Fruit fly (Drosophila melanogaster) whole organism, pupa: Measurements from ENCODE around the gene Vha16-2.
A peak's percentile ranks its signal among the peaks of the same experiment; 100 is the strongest.

Source experiments
- CG10348 ChIP-seq: fragments of 200-800 bp; sonication (Bioruptor generic); IDR thresholded peaks from 2 replicates; pipeline ENCODE4 v1.3.6; 2022; ENCODE audit warnings: missing biosample characterization, missing genetic modification characterization
- CG12605 ChIP-seq: fragments of 200-800 bp; sonication (Bioruptor generic); IDR thresholded peaks from 2 replicates; pipeline ENCODE4 v1.3.6; 2022; ENCODE audit warnings: missing biosample characterization, missing genetic modification characterization
- CG15710 ChIP-seq: fragments of 200-800 bp; sonication (Bioruptor generic); optimal IDR thresholded peaks from 2 replicates; lab custom pipeline; 2018; ENCODE audit warnings: missing biosample characterization, mild to moderate bottlenecking, missing genetic modification characterization, moderate library complexity
- CG17806 ChIP-seq: fragments of 200-800 bp; sonication (Bioruptor generic); optimal IDR thresholded peaks from 2 replicates; lab custom pipeline; 2018; ENCODE audit warnings: missing biosample characterization, mild to moderate bottlenecking, missing genetic modification characterization, moderate library complexity
- CG8301 ChIP-seq: fragments of 200-800 bp; sonication (Bioruptor generic); optimal IDR thresholded peaks from 2 replicates; lab custom pipeline; 2018; ENCODE audit warnings: missing biosample characterization, mild to moderate bottlenecking, missing genetic modification characterization
- CG9948 ChIP-seq: fragments of 200-800 bp; sonication (Bioruptor generic); optimal IDR thresholded peaks from 2 replicates; lab custom pipeline; 2018; ENCODE audit warnings: missing biosample characterization, mild to moderate bottlenecking, missing genetic modification characterization, moderate library complexity
- D1 ChIP-seq: fragments of 200-800 bp; sonication (Bioruptor generic); optimal IDR thresholded peaks from 2 replicates; lab custom pipeline; 2018; ENCODE audit warnings: missing biosample characterization, mild to moderate bottlenecking, missing genetic modification characterization, moderate library complexity
- EcR ChIP-seq: fragments of 200-800 bp; sonication (Bioruptor generic); optimal IDR thresholded peaks from 3 replicates; lab custom pipeline; 2019; ENCODE audit warnings: missing biosample characterization, missing genetic modification characterization, mild to moderate bottlenecking, moderate library complexity, missing genetic modification reagents
- Pif1A ChIP-seq: fragments of 200-800 bp; sonication (Bioruptor generic); optimal IDR thresholded peaks from 3 replicates; lab custom pipeline; 2016; ENCODE audit warnings: missing biosample characterization, missing genetic modification characterization
- Snoo ChIP-seq: fragments of 200-800 bp; sonication (Bioruptor generic); optimal IDR thresholded peaks from 3 replicates; lab custom pipeline; 2017; ENCODE audit warnings: missing biosample characterization, mild to moderate bottlenecking, missing genetic modification characterization, inconsistent platforms
- gl ChIP-seq: fragments of 200-800 bp; sonication (Bioruptor generic); optimal IDR thresholded peaks from 2 replicates; lab custom pipeline; 2018; ENCODE audit warnings: missing biosample characterization, mild to moderate bottlenecking, missing genetic modification characterization
- rn ChIP-seq: fragments of 200-800 bp; sonication (Bioruptor generic); IDR thresholded peaks from 2 replicates; pipeline ENCODE4 v1.3.6; 2022; ENCODE audit warnings: missing biosample characterization, missing genetic modification characterization

dm6 chr3L:11441889-11442782 is 32.6 kb upstream of the Vha16-2 start:
- no peak for TF ChIP-seq Snoo (tag; lab: Kevin White, UChicago)
- no peak for TF ChIP-seq CG10348
- no peak for TF ChIP-seq CG8301 (tag; lab: Kevin White, UChicago)
- peak; percentile 25 for TF ChIP-seq CG17806 (tag; lab: Kevin White, UChicago)
- TF ChIP-seq CG12605 (GFP tag; lab: Robert Waterston, UW): peak; percentile 89
- TF ChIP-seq gl: peak; percentile 48
- no peak for TF ChIP-seq CG9948 (tag; lab: Kevin White, UChicago)
- peak; percentile 70 for TF ChIP-seq EcR (GFP tag; lab: Kevin White, UChicago)
- TF ChIP-seq CG15710: peak; percentile 29
- TF ChIP-seq D1 (tag; lab: Kevin White, UChicago): no peak
- TF ChIP-seq Pif1A (GFP tag; lab: Kevin White, UChicago): peak; percentile 71
- no peak for TF ChIP-seq rn (GFP tag; lab: Robert Waterston, UW)
